Fruit fly (Drosophila melanogaster) whole organism, embryonic: ENCODE results near the gene peg.
A peak's percentile ranks its signal among the peaks of the same experiment; 100 is the strongest.

Experiments used
- Atf6 ChIP-seq: fragments of 200-800 bp; sonication (Bioruptor generic); IDR thresholded peaks from 2 replicates; pipeline ENCODE4 v1.3.6; 2022; ENCODE audit warnings: missing biosample characterization, missing genetic modification characterization
- B-H1 ChIP-seq: fragments of 200-800 bp; sonication (Bioruptor generic); IDR thresholded peaks from 3 replicates; pipeline ENCODE4 v1.3.6; 2022; ENCODE audit warnings: missing biosample characterization, missing genetic modification characterization
- BEAF-32 ChIP-seq: fragments of 200-800 bp; sonication (Bioruptor generic); optimal IDR thresholded peaks from 3 replicates; lab custom pipeline; 2017; ENCODE audit warnings: missing biosample characterization, missing genetic modification characterization, mild to moderate bottlenecking, moderate library complexity, missing genetic modification reagents
- BtbVII ChIP-seq: fragments of 200-800 bp; sonication (Bioruptor generic); optimal IDR thresholded peaks from 3 replicates; lab custom pipeline; 2017; ENCODE audit warnings: missing biosample characterization, mild to moderate bottlenecking, missing genetic modification characterization
- CG11398 ChIP-seq: fragments of 200-800 bp; sonication (Bioruptor generic); optimal IDR thresholded peaks from 2 replicates; lab custom pipeline; 2016; ENCODE audit warnings: missing biosample characterization, missing genetic modification characterization
- CG12659 ChIP-seq: fragments of 200-800 bp; sonication (Bioruptor generic); optimal IDR thresholded peaks from 3 replicates; lab custom pipeline; 2017; ENCODE audit warnings: mild to moderate bottlenecking, missing biosample characterization, missing genetic modification reagents, missing genetic modification characterization
- CG13287 ChIP-seq: fragments of 200-800 bp; sonication (Bioruptor generic); IDR thresholded peaks from 2 replicates; pipeline ENCODE4 v1.3.6; 2022; ENCODE audit warnings: missing biosample characterization, missing genetic modification characterization; ENCODE audit not compliant: partially characterized antibody
- CG13624 ChIP-seq: fragments of 200-800 bp; sonication (Bioruptor generic); optimal IDR thresholded peaks from 2 replicates; lab custom pipeline; 2016; ENCODE audit warnings: missing biosample characterization, missing genetic modification characterization
- CG14860 ChIP-seq: fragments of 200-800 bp; sonication (Bioruptor generic); IDR thresholded peaks from 3 replicates; pipeline ENCODE4 v1.3.6; 2022; ENCODE audit warnings: missing biosample characterization, missing genetic modification characterization; ENCODE audit not compliant: partially characterized antibody
- CG15514 ChIP-seq: fragments of 200-800 bp; sonication (Bioruptor generic); optimal IDR thresholded peaks from 3 replicates; lab custom pipeline; 2017; ENCODE audit warnings: missing biosample characterization, missing genetic modification characterization, mild to moderate bottlenecking, moderate library complexity, missing genetic modification reagents
- CG17829 ChIP-seq: fragments of 200-800 bp; optimal IDR thresholded peaks from 2 replicates; lab custom pipeline; 2019; ENCODE audit warnings: missing biosample characterization, mild to moderate bottlenecking, missing genetic modification characterization, moderate library complexity
- CG2116 ChIP-seq: fragments of 200-800 bp; sonication (Bioruptor generic); optimal IDR thresholded peaks from 3 replicates; lab custom pipeline; 2018; ENCODE audit warnings: missing biosample characterization, mild to moderate bottlenecking, missing genetic modification characterization
- CG2120 ChIP-seq: fragments of 200-800 bp; sonication (Bioruptor generic); optimal IDR thresholded peaks from 3 replicates; lab custom pipeline; 2016; ENCODE audit warnings: missing biosample characterization, missing genetic modification characterization
- CG2712 ChIP-seq: fragments of 200-800 bp; optimal IDR thresholded peaks from 3 replicates; lab custom pipeline; 2019; ENCODE audit warnings: missing biosample characterization, mild to moderate bottlenecking, missing genetic modification characterization, moderate library complexity
- CG3995 ChIP-seq: fragments of 200-800 bp; sonication (Bioruptor generic); optimal IDR thresholded peaks from 3 replicates; lab custom pipeline; 2016; ENCODE audit warnings: missing biosample characterization, missing genetic modification characterization
- CG43689 ChIP-seq: fragments of 200-800 bp; sonication (Bioruptor generic); IDR thresholded peaks from 2 replicates; pipeline ENCODE4 v1.3.6; 2022; ENCODE audit warnings: missing biosample characterization, missing genetic modification characterization
- CoRest ChIP-seq: fragments of 200-800 bp; sonication (Bioruptor generic); optimal IDR thresholded peaks from 3 replicates; lab custom pipeline; 2018; ENCODE audit warnings: missing biosample characterization, mild to moderate bottlenecking, missing genetic modification characterization, moderate library complexity
- Dref ChIP-seq: fragments of 200-800 bp; sonication (Bioruptor generic); IDR thresholded peaks from 2 replicates; pipeline ENCODE4 v1.3.6; 2022; ENCODE audit warnings: missing biosample characterization, missing genetic modification characterization
- E2f2 ChIP-seq: fragments of 200-800 bp; sonication (Bioruptor generic); IDR thresholded peaks from 2 replicates; pipeline ENCODE4 v1.3.6; 2022; ENCODE audit warnings: missing biosample characterization, missing genetic modification characterization
- MBD-R2 ChIP-seq: fragments of 200-800 bp; sonication (Bioruptor generic); IDR thresholded peaks from 2 replicates; pipeline ENCODE4 v1.3.6; 2022; ENCODE audit warnings: missing biosample characterization, missing genetic modification characterization
- MESR4 ChIP-seq: fragments of 200-800 bp; sonication (Bioruptor generic); optimal IDR thresholded peaks from 2 replicates; lab custom pipeline; 2018; ENCODE audit warnings: missing biosample characterization, mild to moderate bottlenecking, missing genetic modification characterization, moderate library complexity
- Med ChIP-seq: fragments of 200-800 bp; sonication (Bioruptor generic); peaks from one replicate; lab custom pipeline; 2016; ENCODE audit warnings: missing biosample characterization, missing genetic modification characterization, mild to moderate bottlenecking, inconsistent platforms, moderate library complexity
- Myb ChIP-seq: fragments of 200-800 bp; sonication (Bioruptor generic); optimal IDR thresholded peaks from 2 replicates; lab custom pipeline; 2016; ENCODE audit warnings: missing biosample characterization, missing genetic modification characterization
- Scr ChIP-seq: fragments of 200-800 bp; sonication (Bioruptor generic); IDR thresholded peaks from 2 replicates; pipeline ENCODE4 v1.3.6; 2022; ENCODE audit warnings: missing biosample characterization, missing genetic modification characterization; ENCODE audit not compliant: partially characterized antibody
- Sin3A ChIP-seq: fragments of >200 bp; optimal IDR thresholded peaks from 2 replicates; lab custom pipeline; 2018
- Sry-β ChIP-seq: fragments of 200-800 bp; sonication (Bioruptor generic); optimal IDR thresholded peaks from 2 replicates; lab custom pipeline; 2018; ENCODE audit warnings: missing biosample characterization, mild to moderate bottlenecking, missing genetic modification characterization, moderate library complexity
- ato ChIP-seq: fragments of 200-800 bp; sonication (Bioruptor generic); IDR thresholded peaks from 2 replicates; pipeline ENCODE4 v1.3.6; 2022; ENCODE audit warnings: missing biosample characterization, missing genetic modification characterization; ENCODE audit not compliant: partially characterized antibody
- bbx ChIP-seq: fragments of 200-800 bp; sonication (Bioruptor generic); IDR thresholded peaks from 2 replicates; pipeline ENCODE4 v1.3.6; 2022; ENCODE audit warnings: missing biosample characterization, missing genetic modification characterization; ENCODE audit not compliant: partially characterized antibody
- cg ChIP-seq: fragments of 200-800 bp; sonication (Bioruptor generic); optimal IDR thresholded peaks from 3 replicates; lab custom pipeline; 2019; ENCODE audit warnings: missing biosample characterization, mild to moderate bottlenecking, missing genetic modification characterization, moderate library complexity
- chm ChIP-seq: fragments of 200-800 bp; sonication (Bioruptor generic); IDR thresholded peaks from 2 replicates; pipeline ENCODE4 v1.3.6; 2022; ENCODE audit warnings: missing biosample characterization, missing genetic modification characterization
- croc ChIP-seq: fragments of 200-800 bp; sonication (Bioruptor generic); conservative IDR thresholded peaks from 3 replicates; pipeline ENCODE4 v1.3.6; 2022; ENCODE audit warnings: missing biosample characterization, missing genetic modification characterization
- hb ChIP-seq: fragments of 200-800 bp; sonication (Bioruptor generic); IDR thresholded peaks from 3 replicates; pipeline ENCODE4 v1.3.6; 2022; ENCODE audit warnings: missing biosample characterization, missing genetic modification characterization; ENCODE audit not compliant: partially characterized antibody
- hbn ChIP-seq: fragments of 200-800 bp; sonication (Bioruptor generic); IDR thresholded peaks from 2 replicates; pipeline ENCODE4 v1.3.6; 2022; ENCODE audit warnings: missing biosample characterization, missing genetic modification characterization; ENCODE audit not compliant: partially characterized antibody
- kay ChIP-seq: fragments of 200-800 bp; sonication (Bioruptor generic); optimal IDR thresholded peaks from 2 replicates; lab custom pipeline; 2016; ENCODE audit warnings: missing biosample characterization, missing genetic modification characterization
- knrl ChIP-seq: fragments of 200-800 bp; sonication (Bioruptor generic); IDR thresholded peaks from 3 replicates; pipeline ENCODE4 v1.3.6; 2022; ENCODE audit warnings: missing biosample characterization, missing genetic modification characterization; ENCODE audit not compliant: partially characterized antibody
- nmo ChIP-seq: fragments of 200-800 bp; sonication (Bioruptor generic); optimal IDR thresholded peaks from 2 replicates; lab custom pipeline; 2018; ENCODE audit warnings: missing biosample characterization, mild to moderate bottlenecking, missing genetic modification characterization, moderate library complexity
- onecut ChIP-seq: fragments of 200-800 bp; sonication (Bioruptor generic); IDR thresholded peaks from 2 replicates; pipeline ENCODE4 v1.3.6; 2022; ENCODE audit warnings: missing biosample characterization, missing genetic modification characterization
- phol ChIP-seq: fragments of 200-800 bp; sonication (Bioruptor generic); optimal IDR thresholded peaks from 3 replicates; lab custom pipeline; 2018; ENCODE audit warnings: missing biosample characterization, mild to moderate bottlenecking, missing genetic modification characterization, moderate library complexity
- pzg ChIP-seq: fragments of 200-800 bp; sonication (Bioruptor generic); optimal IDR thresholded peaks from 3 replicates; lab custom pipeline; 2018; ENCODE audit warnings: missing biosample characterization, mild to moderate bottlenecking, missing genetic modification characterization, moderate library complexity
- rib ChIP-seq: fragments of 200-800 bp; sonication (Bioruptor generic); IDR thresholded peaks from 2 replicates; pipeline ENCODE4 v1.3.6; 2022; ENCODE audit warnings: missing biosample characterization, missing genetic modification characterization
- row ChIP-seq: fragments of 200-800 bp; sonication (Bioruptor generic); IDR thresholded peaks from 3 replicates; pipeline ENCODE4 v1.3.6; 2022; ENCODE audit warnings: missing biosample characterization, missing genetic modification characterization
- sna ChIP-seq: fragments of 200-800 bp; sonication (Bioruptor generic); IDR thresholded peaks from 2 replicates; pipeline ENCODE4 v1.3.6; 2022; ENCODE audit warnings: missing biosample characterization, missing genetic modification characterization; ENCODE audit not compliant: partially characterized antibody
- sob ChIP-seq: fragments of 200-800 bp; sonication (Bioruptor generic); IDR thresholded peaks from 2 replicates; pipeline ENCODE4 v1.3.6; 2022; ENCODE audit warnings: missing biosample characterization, missing genetic modification characterization
- tll ChIP-seq, 2 experiments: fragments of 200-800 bp in 1 of 2; fragments of >200 bp in 1 of 2; sonication (Bioruptor generic) in 1 of 2; optimal IDR thresholded peaks; 2 replicates each; lab custom pipeline; 2017 to 2019; ENCODE audit warnings: missing biosample characterization in 2 of 2, missing genetic modification characterization in 2 of 2, mild to moderate bottlenecking in 1 of 2, moderate library complexity in 1 of 2
- tna ChIP-seq: fragments of 200-800 bp; sonication (Bioruptor generic); IDR thresholded peaks from 2 replicates; pipeline ENCODE4 v1.3.6; 2022; ENCODE audit warnings: missing biosample characterization, missing genetic modification characterization; ENCODE audit not compliant: partially characterized antibody
- toy ChIP-seq: fragments of 200-800 bp; sonication (Bioruptor generic); IDR thresholded peaks from 2 replicates; pipeline ENCODE4 v1.3.6; 2022; ENCODE audit warnings: missing biosample characterization, missing genetic modification characterization
- unc-4 ChIP-seq: fragments of 200-800 bp; sonication (Bioruptor generic); IDR thresholded peaks from 2 replicates; pipeline ENCODE4 v1.3.6; 2022; ENCODE audit warnings: missing biosample characterization, missing genetic modification characterization; ENCODE audit not compliant: partially characterized antibody

peg gene

dm6 chr3R:21064000-21064924, 40.3 kb upstream of the peg start, which contains the start of gene Cortactin (continued):
- TF ChIP-seq CG11398 (GFP tag; lab: Kevin White, UChicago) (no peak), rib (GFP tag; lab: Robert Waterston, UW) (0 out of 2 replicates have a peak, but pooled peaks have one; percentile 15), BEAF-32 (GFP tag; lab: Kevin White, UChicago) (peak; percentile 90), onecut (GFP tag; lab: Robert Waterston, UW) (peak; percentile 27; the same call in 1 of the 2 replicates), CG2120 (GFP tag; lab: Kevin White, UChicago) (peak; percentile 13), sob (GFP tag; lab: Robert Waterston, UW) (0 out of 2 replicates have a peak, but pooled peaks have one; percentile 19), CG17829 (tag; lab: Kevin White, UChicago) (peak; percentile 10), sna (peak; percentile 89), tll (GFP tag; optimal IDR thresholded peaks at IDR 0.05; lab: Kevin White, UChicago) (peak in 1 of 2 experiments; percentile 37), Sin3A (lab: Kevin White, UChicago) (no peak), CG43689 (no peak), croc (GFP tag; lab: Robert Waterston, UW) (no peak), CG3995 (peak; percentile 90), Med (peak; percentile 28), MBD-R2 (GFP tag; lab: Robert Waterston, UW) (peak; percentile 76), E2f2 (peak; percentile 99), Dref (GFP tag; lab: Robert Waterston, UW) (peak; percentile 100), BtbVII (GFP tag; lab: Kevin White, UChicago) (no peak), ato (GFP tag; lab: Robert Waterston, UW) (peak; percentile 90), Myb (GFP tag; lab: Kevin White, UChicago) (peak; percentile 67), Sry-β (peak; percentile 2), unc-4 (GFP tag; lab: Robert Waterston, UW) (peak; percentile 87), CG15514 (peak; percentile 62), cg (GFP tag; lab: Kevin White, UChicago) (no peak), hbn (peak; percentile 81), bbx (GFP tag; lab: Robert Waterston, UW) (peak; percentile 93), nmo (GFP tag; lab: Kevin White, UChicago) (peak; percentile 42), CG13287 (GFP tag; lab: Robert Waterston, UW) (peak; percentile 89; the same call in 1 of the 2 replicates), phol (tag; lab: Kevin White, UChicago) (peak; percentile 32), CG2116 (GFP tag; lab: Kevin White, UChicago) (peak; percentile 69), CG14860 (GFP tag; lab: Robert Waterston, UW) (peak; percentile 86), B-H1 (GFP tag; lab: Robert Waterston, UW) (no peak), CG12659 (GFP tag; lab: Kevin White, UChicago) (peak; percentile 62), toy (GFP tag; lab: Robert Waterston, UW) (no peak), chm (GFP tag; lab: Robert Waterston, UW) (peak; percentile 34; the same call in 1 of the 2 replicates), CoRest (tag; lab: Kevin White, UChicago) (peak; percentile 19), Scr (GFP tag; lab: Robert Waterston, UW) (peak; percentile 87), CG2712 (tag; lab: Kevin White, UChicago) (peak; percentile 46), MESR4 (peak; percentile 90), CG13624 (GFP tag; lab: Kevin White, UChicago) (peak; percentile 22), hb (GFP tag; lab: Robert Waterston, UW) (peak; percentile 89), pzg (GFP tag; lab: Kevin White, UChicago) (peak; percentile 94), tna (GFP tag; lab: Robert Waterston, UW) (peak; percentile 91), kay (peak; percentile 48), knrl (GFP tag; lab: Robert Waterston, UW) (peak; percentile 83), Atf6 (no peak), row (GFP tag; lab: Robert Waterston, UW) (peak; percentile 58)
